Worm (Caenorhabditis elegans) whole organism, L1 larva: Measurements from ENCODE around the gene mdf-2.
A peak's percentile ranks its signal among the peaks of the same experiment; 100 is the strongest.

Experiments used
- F16B12.6 ChIP-seq: fragments of 150-350 bp; optimal IDR thresholded peaks from 2 replicates; lab custom pipeline; 2014; ENCODE audit warnings: missing biosample characterization, missing genetic modification characterization
- alr-1 ChIP-seq: fragments of 200-800 bp; sonication (Bioruptor generic); optimal IDR thresholded peaks from 2 replicates; lab custom pipeline; 2018; ENCODE audit warnings: borderline replicate concordance, mild to moderate bottlenecking, missing genetic modification characterization, missing compliant biosample characterization
- aly-2 ChIP-seq: fragments of 150-350 bp; optimal IDR thresholded peaks from 2 replicates; lab custom pipeline; 2014; ENCODE audit warnings: missing biosample characterization, missing genetic modification characterization
- ceh-63 ChIP-seq: fragments of 200-800 bp; sonication (Bioruptor generic); optimal IDR thresholded peaks from 2 replicates; lab custom pipeline; 2018; ENCODE audit warnings: mild to moderate bottlenecking, missing genetic modification characterization, missing compliant biosample characterization
- ceh-82 ChIP-seq, 3 experiments: fragments of 150-350 bp in 1 of 3; sonication (generic microtip) in 2 of 3; optimal IDR thresholded peaks; 2 replicates each; lab custom pipeline; 2014 to 2017; ENCODE audit warnings: missing biosample characterization in 3 of 3, missing genetic modification characterization in 3 of 3
- ceh-88 ChIP-seq: fragments of 200-800 bp; sonication (Bioruptor generic); IDR thresholded peaks from 2 replicates; pipeline ENCODE4 v1.3.6; 2022; ENCODE audit warnings: missing genetic modification characterization, missing compliant biosample characterization
- ceh-90 ChIP-seq: sonication (generic microtip); optimal IDR thresholded peaks from 2 replicates; lab custom pipeline; 2016; ENCODE audit warnings: missing genetic modification characterization, missing compliant biosample characterization
- dpl-1 ChIP-seq, 3 experiments: fragments of 150-350 bp in 2 of 3; sonication (generic microtip) in 1 of 3; optimal IDR thresholded peaks; 2 replicates each; lab custom pipeline; 2014 to 2017; ENCODE audit warnings: missing biosample characterization in 3 of 3, missing genetic modification characterization in 3 of 3, missing genetic modification reagents in 3 of 3
- efl-1 ChIP-seq, 4 experiments: fragments of 150-350 bp; optimal IDR thresholded peaks in 3 of 4; peaks in 1 of 4; 1 replicate in 1 of 4; 2 replicates in 3 of 4; lab custom pipeline; 2014; ENCODE audit warnings: missing biosample characterization in 2 of 4, missing genetic modification characterization in 2 of 4, missing genetic modification reagents in 2 of 4
- elt-2 ChIP-seq: sonication (generic microtip); optimal IDR thresholded peaks from 2 replicates; lab custom pipeline; 2016; ENCODE audit warnings: missing genetic modification characterization, mild to moderate bottlenecking, inconsistent platforms, missing compliant biosample characterization, missing genetic modification reagents
- ets-5 ChIP-seq: fragments of 200-800 bp; sonication (Bioruptor generic); IDR thresholded peaks from 2 replicates; pipeline ENCODE4 v1.3.6; 2022; ENCODE audit warnings: missing genetic modification characterization, missing compliant biosample characterization
- fkh-4 ChIP-seq: sonication (generic microtip); optimal IDR thresholded peaks from 2 replicates; lab custom pipeline; 2016; ENCODE audit warnings: missing compliant biosample characterization, missing genetic modification characterization, borderline replicate concordance
- grh-1 ChIP-seq: fragments of 200-800 bp; sonication (Bioruptor generic); IDR thresholded peaks from 2 replicates; pipeline ENCODE4 v1.3.6; 2022; ENCODE audit warnings: missing genetic modification reagents, missing genetic modification characterization, missing compliant biosample characterization
- hlh-4 ChIP-seq: sonication (generic microtip); optimal IDR thresholded peaks from 2 replicates; lab custom pipeline; 2016; ENCODE audit warnings: mild to moderate bottlenecking, missing genetic modification characterization, missing compliant biosample characterization
- lin-13 ChIP-seq: fragments of 150-350 bp; optimal IDR thresholded peaks from 2 replicates; lab custom pipeline; 2014; ENCODE audit warnings: missing biosample characterization, missing genetic modification reagents, missing genetic modification characterization
- lin-14 ChIP-seq: fragments of 200-800 bp; sonication (Bioruptor generic); optimal IDR thresholded peaks from 2 replicates; lab custom pipeline; 2018; ENCODE audit warnings: mild to moderate bottlenecking, missing genetic modification characterization, moderate library complexity, missing compliant biosample characterization
- lin-15B ChIP-seq: fragments of 150-350 bp; sonication (generic microtip); optimal IDR thresholded peaks from 3 replicates; lab custom pipeline; 2014; ENCODE audit warnings: missing biosample characterization, missing genetic modification characterization
- lin-35 ChIP-seq, 2 experiments: fragments of 150-350 bp; optimal IDR thresholded peaks; 2 replicates each; lab custom pipeline; 2014; ENCODE audit warnings: missing biosample characterization in 2 of 2, missing genetic modification characterization in 2 of 2, missing genetic modification reagents in 2 of 2
- lin-39 ChIP-seq: fragments of 150-350 bp; optimal IDR thresholded peaks from 2 replicates; lab custom pipeline; 2014; ENCODE audit warnings: missing biosample characterization, missing genetic modification reagents, missing genetic modification characterization
- lsy-2 ChIP-seq, 2 experiments: fragments of 150-350 bp; optimal IDR thresholded peaks; 2 replicates each; lab custom pipeline; 2014; ENCODE audit warnings: missing biosample characterization in 2 of 2, missing genetic modification characterization in 2 of 2
- mab-9 ChIP-seq: fragments of 200-800 bp; sonication (Bioruptor generic); IDR thresholded peaks from 2 replicates; pipeline ENCODE4 v1.3.6; 2022; ENCODE audit warnings: missing genetic modification reagents, missing genetic modification characterization, missing compliant biosample characterization
- mdl-1 ChIP-seq, 2 experiments: fragments of 150-350 bp; optimal IDR thresholded peaks; 2 replicates each; lab custom pipeline; 2014 to 2017; ENCODE audit warnings: missing biosample characterization in 2 of 2, missing genetic modification characterization in 2 of 2, inconsistent platforms in 1 of 2
- mep-1 ChIP-seq: fragments of 150-350 bp; optimal IDR thresholded peaks from 2 replicates; lab custom pipeline; 2014; ENCODE audit warnings: missing biosample characterization, missing genetic modification characterization
- nhr-19 ChIP-seq: fragments of 200-800 bp; sonication (Bioruptor generic); conservative IDR thresholded peaks from 2 replicates; pipeline ENCODE4 v1.3.6; 2022; ENCODE audit warnings: missing genetic modification characterization, missing compliant biosample characterization
- nhr-20 ChIP-seq: sonication (generic microtip); optimal IDR thresholded peaks from 2 replicates; lab custom pipeline; 2016; ENCODE audit warnings: mild to moderate bottlenecking, missing genetic modification characterization, missing compliant biosample characterization
- nhr-71 ChIP-seq: sonication (generic microtip); optimal IDR thresholded peaks from 2 replicates; lab custom pipeline; 2016; ENCODE audit warnings: mild to moderate bottlenecking, missing genetic modification characterization, moderate library complexity, missing compliant biosample characterization
- nhr-76 ChIP-seq: sonication (generic microtip); optimal IDR thresholded peaks from 2 replicates; lab custom pipeline; 2017; ENCODE audit warnings: missing biosample characterization, missing genetic modification characterization
- nhr-84 ChIP-seq: sonication (generic microtip); optimal IDR thresholded peaks from 2 replicates; lab custom pipeline; 2017; ENCODE audit warnings: missing biosample characterization, missing genetic modification characterization
- pqm-1 ChIP-seq: sonication (generic microtip); optimal IDR thresholded peaks from 3 replicates; lab custom pipeline; 2017; ENCODE audit warnings: missing biosample characterization, missing genetic modification characterization
- skn-1 ChIP-seq: fragments of 150-350 bp; optimal IDR thresholded peaks from 2 replicates; lab custom pipeline; 2014; ENCODE audit warnings: missing biosample characterization, missing genetic modification characterization
- snpc-4 ChIP-seq: fragments of 150-350 bp; optimal IDR thresholded peaks from 2 replicates; lab custom pipeline; 2014; ENCODE audit warnings: missing biosample characterization, missing genetic modification characterization
- snu-23 ChIP-seq: sonication (generic microtip); optimal IDR thresholded peaks from 2 replicates; lab custom pipeline; 2016; ENCODE audit warnings: missing genetic modification characterization, missing compliant biosample characterization
- sptf-1 ChIP-seq: fragments of 150-350 bp; optimal IDR thresholded peaks from 2 replicates; lab custom pipeline; 2014; ENCODE audit warnings: missing biosample characterization, missing genetic modification characterization
- unc-130 ChIP-seq: fragments of 150-350 bp; optimal IDR thresholded peaks from 2 replicates; lab custom pipeline; 2017; ENCODE audit warnings: missing biosample characterization, missing genetic modification characterization, inconsistent platforms
- unc-86 ChIP-seq: sonication (generic microtip); optimal IDR thresholded peaks from 2 replicates; lab custom pipeline; 2016; ENCODE audit warnings: missing genetic modification characterization, missing compliant biosample characterization
- zip-4 ChIP-seq: fragments of 200-800 bp; sonication (Bioruptor generic); optimal IDR thresholded peaks from 2 replicates; lab custom pipeline; 2018; ENCODE audit warnings: mild to moderate bottlenecking, missing genetic modification characterization, moderate library complexity, missing compliant biosample characterization
- ztf-11 ChIP-seq, 2 experiments: sonication (generic microtip); optimal IDR thresholded peaks; 2 replicates each; lab custom pipeline; 2016 to 2017; ENCODE audit warnings: missing genetic modification characterization in 2 of 2, missing biosample characterization in 1 of 2, missing compliant biosample characterization in 1 of 2

mdf-2 gene

ce11 chrIV:2656400-2657139 lies 15.6 kb upstream of the mdf-2 start:
- TF ChIP-seq nhr-20 (tag; lab: Kevin White, UChicago) (no peak), pqm-1 (tag; lab: Kevin White, UChicago) (no peak), lin-14 (GFP tag; lab: Kevin White, UChicago) (peak; percentile 75), lin-13 (GFP tag; lab: Kevin White, UChicago) (no peak), F16B12.6 (no peak), sptf-1 (tag; lab: Kevin White, UChicago) (no peak), alr-1 (tag; lab: Kevin White, UChicago) (no peak), lin-39 (tag; lab: Kevin White, UChicago) (no peak), nhr-71 (tag; lab: Kevin White, UChicago) (peak; percentile 6), ceh-63 (GFP tag; lab: Kevin White, UChicago) (peak; percentile 74), dpl-1 (GFP tag; optimal IDR thresholded peaks at IDR 0.05; lab: Kevin White, UChicago) (peak in 1 of 3 experiments; percentile 22), unc-130 (tag; lab: Kevin White, UChicago) (no peak), grh-1 (no peak), mdl-1 (tag; optimal IDR thresholded peaks at IDR 0.05; lab: Kevin White, UChicago) (no peak)

ce11 chrIV:2654965-2655364 lies 14.0 kb upstream of the mdf-2 start:
- TF ChIP-seq snpc-4 (tag; lab: Kevin White, UChicago), result peak; percentile 17
- TF ChIP-seq zip-4 (GFP tag; lab: Kevin White, UChicago), result no peak

- TF ChIP-seq aly-2 (tag; lab: Kevin White, UChicago) (no peak), alr-1 (tag; lab: Kevin White, UChicago) (no peak), ceh-82 (tag; optimal IDR thresholded peaks at IDR 0.05; lab: Kevin White, UChicago) (no peak), ceh-88 (no peak), fkh-4 (tag; lab: Kevin White, UChicago) (no peak), unc-86 (tag; lab: Kevin White, UChicago) (no peak), snu-23 (GFP tag; lab: Kevin White, UChicago) (no peak), elt-2 (no peak)
These were observed 9.1 kb upstream of the mdf-2 start for ce11 chrIV:2650031-2650430.

- TF ChIP-seq efl-1 (optimal IDR thresholded peaks at IDR 0.05; lab: Kevin White, UChicago) (no peak), efl-1 (GFP tag; optimal IDR thresholded peaks at IDR 0.05 in 1 of 2; lab: Kevin White, UChicago) (peak in 1 of 2 experiments; percentile 3), elt-2 (no peak)
These were observed 1.7 kb upstream of the mdf-2 start, which contains the start of gene ric-8 for ce11 chrIV:2642673-2643072. Gene ric-8 (plus strand): TSS chrIV:2642973.

ce11 chrIV:2642054-2642453 lies 1.1 kb upstream of the mdf-2 start:
- no peak for TF ChIP-seq snu-23 (GFP tag; lab: Kevin White, UChicago)
- no peak for TF ChIP-seq mep-1 (tag; lab: Kevin White, UChicago)
- TF ChIP-seq ceh-90 (tag; lab: Kevin White, UChicago), result no peak
- TF ChIP-seq skn-1, result no peak
- TF ChIP-seq lin-13 (GFP tag; lab: Kevin White, UChicago), result no peak
- no peak for TF ChIP-seq ztf-11 (tag; optimal IDR thresholded peaks at IDR 0.05; lab: Kevin White, UChicago)
- no peak for TF ChIP-seq lin-15B (tag; lab: Kevin White, UChicago)
- TF ChIP-seq lin-35 (GFP tag; optimal IDR thresholded peaks at IDR 0.05; lab: Kevin White, UChicago), result peak in 1 of 2 experiments; percentile 35
- no peak for TF ChIP-seq nhr-76 (tag; lab: Kevin White, UChicago)
- no peak for TF ChIP-seq nhr-84 (tag; lab: Kevin White, UChicago)
- TF ChIP-seq dpl-1 (GFP tag; optimal IDR thresholded peaks at IDR 0.05; lab: Kevin White, UChicago), result peak in 2 of 3 experiments; percentile 8 to 50
- no peak for TF ChIP-seq ets-5 (GFP tag; lab: Robert Waterston, UW)
- TF ChIP-seq efl-1 (optimal IDR thresholded peaks at IDR 0.05; lab: Kevin White, UChicago), result peak; percentile 4 to 52
- TF ChIP-seq efl-1 (GFP tag; optimal IDR thresholded peaks at IDR 0.05 in 1 of 2; lab: Kevin White, UChicago), result peak; percentile 62 to 66
- TF ChIP-seq hlh-4, result no peak
- no peak for TF ChIP-seq mab-9 (GFP tag; lab: Robert Waterston, UW)
- no peak for TF ChIP-seq nhr-19
- TF ChIP-seq lsy-2 (tag; optimal IDR thresholded peaks at IDR 0.05; lab: Kevin White, UChicago), result peak in 1 of 2 experiments; percentile 0
- TF ChIP-seq, all 84 proteins: peak for 4
